Worm (Caenorhabditis elegans): ENCODE measurements around the gene ZK742.6.

The ZK742.6 gene

DNA sequence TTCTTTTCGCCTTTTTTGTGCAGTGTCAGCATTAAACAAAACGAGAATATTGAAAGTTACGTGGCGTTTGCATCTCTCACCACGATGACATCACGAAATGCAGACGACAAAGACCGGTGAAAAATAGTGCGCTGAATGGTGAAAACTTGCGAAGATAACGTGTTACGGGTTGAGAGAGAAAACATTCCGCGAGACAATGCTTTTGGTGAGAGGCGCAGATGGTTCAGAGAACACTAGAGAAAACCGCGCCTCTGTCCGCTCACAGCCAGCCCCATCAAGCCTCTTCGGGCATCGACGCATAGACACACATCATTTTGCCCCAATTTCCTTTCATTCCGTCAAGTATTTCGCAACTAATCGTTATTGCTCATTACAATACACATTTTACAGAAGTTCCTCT lies 39.9 kb upstream of the ZK742.6 start, which contains the start of the genes C37C3.9 and C37C3.18:
TSS of gene C37C3.9 (minus strand) at position 98 of the 400 bp plus-strand sequence.
TSS of gene C37C3.18 (plus strand) at position 391 of the 400 bp plus-strand sequence.
- peak; percentile 49 for TF ChIP-seq nhr-237 (tag; optimal IDR thresholded peaks at IDR 0.05)
- peak; percentile 49 for TF ChIP-seq ces-1 (GFP tag; optimal IDR thresholded peaks at IDR 0.05)
- TF ChIP-seq nhr-2 (tag; optimal IDR thresholded peaks at IDR 0.05) = no peak
- TF ChIP-seq ham-2 (GFP tag; optimal IDR thresholded peaks at IDR 0.05) = peak; percentile 66
- peak; percentile 46 for TF ChIP-seq unc-62 (GFP tag; optimal IDR thresholded peaks at IDR 0.05)
- TF ChIP-seq unc-120 (tag; optimal IDR thresholded peaks at IDR 0.05; ENCODE audit: poor library complexity, severe bottlenecking) = peak; percentile 47
- no peak for TF ChIP-seq ceh-43 (GFP tag; optimal IDR thresholded peaks at IDR 0.05)
- TF ChIP-seq mep-1 (tag; optimal IDR thresholded peaks at IDR 0.05) = peak; percentile 58
- TF ChIP-seq blmp-1 (tag; optimal IDR thresholded peaks at IDR 0.05) = peak; percentile 2
- peak; percentile 75 for TF ChIP-seq pha-4 (tag; optimal IDR thresholded peaks at IDR 0.05)
- peak; percentile 51 for TF ChIP-seq lsy-2 (tag; optimal IDR thresholded peaks at IDR 0.05)

DNA sequence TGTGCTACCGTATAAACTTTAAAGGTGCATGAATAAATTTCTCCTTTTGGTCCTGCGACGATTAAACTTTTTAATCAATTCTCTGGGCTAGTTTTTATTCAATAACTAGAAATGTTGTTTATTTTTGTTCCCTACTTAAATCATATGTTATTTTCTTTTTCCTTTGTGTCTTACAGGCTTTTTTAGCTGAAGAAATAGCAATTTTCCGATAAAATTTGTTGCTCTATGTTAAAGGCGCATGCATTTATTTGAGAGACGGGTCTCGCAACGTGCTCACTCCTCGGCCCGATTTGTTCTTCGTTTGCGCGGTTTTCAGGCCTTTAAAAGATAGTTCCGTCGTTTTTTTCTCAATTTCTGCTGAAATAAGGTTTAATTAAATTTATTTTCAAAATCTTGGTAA lies 39.2 kb upstream of the ZK742.6 start:
- TF ChIP-seq unc-39 (tag; optimal IDR thresholded peaks at IDR 0.05) = no peak
- TF ChIP-seq ces-1 (GFP tag; optimal IDR thresholded peaks at IDR 0.05) = peak; percentile 11
- no peak for TF ChIP-seq ham-2 (GFP tag; optimal IDR thresholded peaks at IDR 0.05)
- peak; percentile 27 for TF ChIP-seq mep-1 (tag; optimal IDR thresholded peaks at IDR 0.05)
- no peak for TF ChIP-seq elt-1 (tag; optimal IDR thresholded peaks at IDR 0.05; ENCODE audit: borderline replicate concordance, insufficient read depth)
- no peak for TF ChIP-seq elt-3 (tag; optimal IDR thresholded peaks at IDR 0.05)

DNA sequence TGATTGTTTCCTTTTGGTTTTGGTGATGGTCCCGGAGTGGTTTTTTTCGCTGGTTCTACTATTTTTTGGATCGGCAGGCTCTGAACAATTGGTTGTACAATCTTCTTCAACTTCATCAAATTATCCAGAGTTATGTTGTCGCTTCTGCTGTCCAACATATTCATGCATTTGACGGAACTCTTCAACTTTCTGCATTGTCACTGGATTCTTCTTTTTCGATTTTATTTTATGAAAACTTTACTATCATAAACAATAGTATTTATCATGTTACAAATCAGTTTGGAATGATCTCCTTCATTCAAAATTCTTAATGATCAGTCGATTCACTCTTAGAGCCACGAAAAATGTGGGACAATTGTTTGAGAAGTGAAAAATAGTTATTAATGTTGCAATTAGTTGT lies 37.3 kb upstream of the ZK742.6 start:
- TF ChIP-seq ceh-83 (GFP tag; optimal IDR thresholded peaks at IDR 0.05) (no peak), nhr-237 (tag; optimal IDR thresholded peaks at IDR 0.05) (no peak), zip-8 (tag; optimal IDR thresholded peaks at IDR 0.05) (no peak), ceh-39 (tag; optimal IDR thresholded peaks at IDR 0.05) (no peak)

DNA sequence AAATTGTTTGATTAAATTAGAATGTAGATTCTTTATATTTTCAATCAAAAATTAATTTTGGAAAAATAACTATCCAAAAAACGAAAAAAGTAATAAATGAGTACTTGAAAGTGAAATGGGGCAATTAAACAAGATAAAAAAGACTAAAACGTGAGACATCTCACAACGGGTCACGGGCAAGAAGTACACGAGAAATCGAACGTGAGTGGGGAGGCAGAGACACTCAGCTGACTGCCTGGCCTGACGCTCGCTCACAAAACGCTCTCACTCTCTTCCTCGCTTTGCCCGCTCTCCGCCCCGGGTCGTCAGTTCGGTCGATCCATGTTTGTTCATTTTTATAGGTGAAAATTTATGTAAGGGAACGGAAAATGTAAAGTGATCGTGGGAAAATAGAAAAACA lies 33.5 kb upstream of the ZK742.6 start:
- TF ChIP-seq mls-2 (tag; optimal IDR thresholded peaks at IDR 0.05) (no peak), drap-1 (GFP tag; optimal IDR thresholded peaks at IDR 0.05) (no peak), sptf-1 (tag; optimal IDR thresholded peaks at IDR 0.05) (peak; percentile 56)

DNA sequence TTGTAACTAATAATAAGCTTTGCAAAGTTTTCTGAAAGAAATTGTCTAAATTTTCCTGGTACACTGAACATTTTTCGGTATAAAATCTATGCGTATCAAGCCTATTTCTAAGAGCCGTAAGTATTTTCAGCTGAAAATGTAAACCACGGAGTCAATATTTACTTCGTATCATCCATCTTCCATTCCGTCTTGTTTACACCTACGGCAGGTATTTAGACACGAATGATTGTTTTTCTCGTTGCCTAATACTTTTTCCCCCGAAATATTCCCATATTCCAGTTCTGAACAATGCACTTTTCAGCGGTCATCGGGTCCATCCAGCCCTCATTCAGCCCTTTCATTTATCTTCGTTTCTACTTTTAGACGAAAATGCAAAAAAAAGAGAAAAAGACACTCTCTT lies 32.9 kb upstream of the ZK742.6 start:
- TF ChIP-seq sem-2 (GFP tag; optimal IDR thresholded peaks at IDR 0.05) = no peak
- no peak for TF ChIP-seq unc-62 (GFP tag; optimal IDR thresholded peaks at IDR 0.05)
- TF ChIP-seq pha-4 (tag; optimal IDR thresholded peaks at IDR 0.05) = peak; percentile 62

DNA sequence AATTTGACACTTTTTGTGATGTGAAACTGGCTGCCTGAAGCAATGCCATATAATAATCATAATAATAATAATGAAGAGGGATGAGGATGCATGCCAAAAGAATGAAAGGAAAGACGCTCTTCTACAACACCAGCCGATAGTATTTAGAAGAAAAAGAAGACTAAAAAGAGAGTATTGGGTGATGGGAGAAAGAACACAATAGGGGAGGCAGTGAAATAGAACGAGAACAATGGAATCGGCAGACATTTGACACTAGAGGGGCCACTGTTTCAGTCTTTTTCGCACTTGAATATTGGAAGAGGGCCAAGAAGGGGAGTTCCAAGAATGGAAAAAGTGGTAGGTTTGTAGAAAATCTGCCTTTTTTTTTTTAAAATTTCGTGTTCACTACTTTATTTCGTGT lies 32.4 kb upstream of the ZK742.6 start, which contains the start of gene memo-1:
TSS of gene memo-1 (minus strand) at position 2 of the 400 bp plus-strand sequence.
- TF ChIP-seq blmp-1 (tag; optimal IDR thresholded peaks at IDR 0.05) (no peak), mab-5 (tag; optimal IDR thresholded peaks at IDR 0.05) (no peak), snpc-4 (tag; optimal IDR thresholded peaks at IDR 0.05) (no peak), ham-2 (GFP tag; optimal IDR thresholded peaks at IDR 0.05) (no peak), sem-2 (GFP tag; optimal IDR thresholded peaks at IDR 0.05) (no peak), zip-8 (tag; optimal IDR thresholded peaks at IDR 0.05) (no peak), ztf-11 (tag; optimal IDR thresholded peaks at IDR 0.05) (no peak), ces-1 (GFP tag; optimal IDR thresholded peaks at IDR 0.05) (no peak), elt-3 (tag; optimal IDR thresholded peaks at IDR 0.05) (no peak), hlh-1 (tag; optimal IDR thresholded peaks at IDR 0.05) (no peak), sptf-1 (tag; optimal IDR thresholded peaks at IDR 0.05) (no peak), unc-62 (GFP tag; optimal IDR thresholded peaks at IDR 0.05) (no peak), lin-13 (tag; optimal IDR thresholded peaks at IDR 0.05) (no peak), nhr-237 (tag; optimal IDR thresholded peaks at IDR 0.05) (no peak), mls-2 (tag; optimal IDR thresholded peaks at IDR 0.05) (no peak), drap-1 (GFP tag; optimal IDR thresholded peaks at IDR 0.05) (no peak), unc-120 (tag; optimal IDR thresholded peaks at IDR 0.05; ENCODE audit: poor library complexity, severe bottlenecking) (no peak)

DNA sequence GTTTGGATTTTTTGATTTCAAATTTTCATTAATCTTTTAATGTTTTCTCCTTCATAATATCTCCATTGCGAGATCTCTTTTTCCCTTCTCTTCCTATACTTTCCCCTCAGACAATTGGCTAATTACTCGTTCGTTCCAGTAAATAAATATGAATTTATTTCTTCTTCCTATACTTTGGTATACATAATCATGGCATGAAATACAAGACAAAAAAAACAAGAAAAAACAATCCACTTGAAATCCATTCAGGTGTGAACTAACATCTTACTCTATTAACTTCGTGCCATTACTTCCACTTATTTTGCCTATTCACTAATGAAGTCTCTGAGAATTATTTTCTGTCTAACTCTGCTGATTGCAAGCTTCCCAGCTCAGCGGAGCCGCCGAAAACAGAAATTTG lies 27.5 kb upstream of the ZK742.6 start, which contains the start of gene grd-8:
TSS of gene grd-8 (plus strand) at position 301 of the 400 bp plus-strand sequence.
- TF ChIP-seq nhr-76 (tag; optimal IDR thresholded peaks at IDR 0.05) (no peak), elt-3 (tag; optimal IDR thresholded peaks at IDR 0.05) (no peak)
